Worm (Caenorhabditis elegans) whole organism, late embryonic: ENCODE data around the gene nspd-2.

Experiments
- F13H6.1 ChIP-seq: sonication (generic microtip); optimal IDR thresholded peaks from 2 replicates; lab custom pipeline; 2016; ENCODE audit warnings: missing genetic modification characterization, missing compliant biosample characterization
- hlh-30 ChIP-seq: sonication (generic microtip); optimal IDR thresholded peaks from 2 replicates; lab custom pipeline; 2017; ENCODE audit warnings: antibody characterized with exemption, missing genetic modification characterization, missing compliant biosample characterization; ENCODE audit not compliant: insufficient read depth
- npax-4 ChIP-seq: sonication (generic microtip); optimal IDR thresholded peaks from 2 replicates; lab custom pipeline; 2016; ENCODE audit warnings: missing genetic modification characterization, missing compliant biosample characterization
- pag-3 ChIP-seq: sonication (generic microtip); optimal IDR thresholded peaks from 2 replicates; lab custom pipeline; 2016; ENCODE audit warnings: missing compliant biosample characterization, missing genetic modification characterization, borderline replicate concordance
- pha-2 ChIP-seq: sonication (generic microtip); optimal IDR thresholded peaks from 2 replicates; lab custom pipeline; 2017; ENCODE audit warnings: mild to moderate bottlenecking, missing genetic modification characterization, missing compliant biosample characterization
- pha-4 ChIP-seq: fragments of 150-350 bp; optimal IDR thresholded peaks from 2 replicates; lab custom pipeline; 2018; ENCODE audit warnings: missing biosample characterization, missing genetic modification reagents, missing genetic modification characterization
- sox-2 ChIP-seq: fragments of 200-800 bp; sonication (Bioruptor generic); IDR thresholded peaks from 2 replicates; pipeline ENCODE4 v1.3.6; 2022; ENCODE audit warnings: missing genetic modification reagents, missing genetic modification characterization, missing compliant biosample characterization
- unc-3 ChIP-seq, 2 experiments: fragments of 200-800 bp in 1 of 2; sonication (Bioruptor generic) in 1 of 2; sonication (generic microtip) in 1 of 2; conservative IDR thresholded peaks in 1 of 2; optimal IDR thresholded peaks in 1 of 2; 2 replicates each; pipeline versions ENCODE4 v1.3.6 to Lab custom; 2016 to 2022; ENCODE audit warnings: missing compliant biosample characterization in 2 of 2, missing genetic modification characterization in 2 of 2, missing genetic modification reagents in 1 of 2
- unc-86 ChIP-seq: sonication (generic microtip); optimal IDR thresholded peaks from 2 replicates; lab custom pipeline; 2016; ENCODE audit warnings: missing genetic modification characterization, missing compliant biosample characterization

- no peak for TF ChIP-seq pag-3 (tag; lab: Kevin White, UChicago)
- no peak for TF ChIP-seq sox-2 (GFP tag; lab: Robert Waterston, UW)
- TF ChIP-seq F13H6.1 (tag; lab: Kevin White, UChicago), result no peak
- no peak for TF ChIP-seq unc-3 (GFP tag; conservative IDR thresholded peaks at IDR 0.05; lab: Robert Waterston, UW)
- no peak for TF ChIP-seq unc-3 (tag; optimal IDR thresholded peaks at IDR 0.05; lab: Kevin White, UChicago)
- no peak for TF ChIP-seq pha-4
- no peak for TF ChIP-seq pha-2
- no peak for TF ChIP-seq npax-4
- TF ChIP-seq unc-86 (tag; lab: Kevin White, UChicago), result no peak
- TF ChIP-seq hlh-30 (tag; lab: Kevin White, UChicago), result no peak
Observed at ce11 chrIV:9850931-9851330, 7.1 kb downstream of the nspd-2 start, which contains the start of gene ssp-10.
